Worm (Caenorhabditis elegans) whole organism, L2 larva: ENCODE measurements around the gene igeg-1.

ENCODE experiments used
- C34F6.9 ChIP-seq: fragments of 150-350 bp; optimal IDR thresholded peaks from 2 replicates; lab custom pipeline; 2014; ENCODE audit warnings: missing biosample characterization, missing genetic modification characterization
- F13H6.1 ChIP-seq: sonication (generic microtip); optimal IDR thresholded peaks from 2 replicates; lab custom pipeline; 2016; ENCODE audit warnings: missing genetic modification characterization, missing compliant biosample characterization
- R02D3.7 ChIP-seq: fragments of 150-350 bp; optimal IDR thresholded peaks from 2 replicates; lab custom pipeline; 2014; ENCODE audit warnings: missing biosample characterization, missing genetic modification characterization
- Y55F3AM.14 ChIP-seq: fragments of 200-800 bp; sonication (Bioruptor generic); optimal IDR thresholded peaks from 2 replicates; lab custom pipeline; 2018; ENCODE audit warnings: mild to moderate bottlenecking, missing genetic modification characterization, missing compliant biosample characterization
- alr-1 ChIP-seq: fragments of 150-350 bp; optimal IDR thresholded peaks from 2 replicates; lab custom pipeline; 2014; ENCODE audit warnings: missing biosample characterization, missing genetic modification characterization
- ama-1 ChIP-seq: fragments of 150-350 bp; optimal IDR thresholded peaks from 2 replicates; lab custom pipeline; 2018; ENCODE audit warnings: inconsistent platforms
- blmp-1 ChIP-seq: sonication (generic microtip); optimal IDR thresholded peaks from 2 replicates; lab custom pipeline; 2017; ENCODE audit warnings: missing genetic modification characterization, mild to moderate bottlenecking, missing compliant biosample characterization, antibody characterized with exemption, moderate library complexity; ENCODE audit not compliant: insufficient read depth
- dmd-4 ChIP-seq: sonication (generic microtip); optimal IDR thresholded peaks from 2 replicates; lab custom pipeline; 2017; ENCODE audit warnings: missing biosample characterization, missing genetic modification characterization
- egl-27 ChIP-seq: sonication (generic microtip); optimal IDR thresholded peaks from 3 replicates; lab custom pipeline; 2017; ENCODE audit warnings: missing biosample characterization, missing genetic modification reagents, missing genetic modification characterization
- elt-1 ChIP-seq: fragments of 150-350 bp; optimal IDR thresholded peaks from 2 replicates; lab custom pipeline; 2014; ENCODE audit warnings: missing biosample characterization, missing genetic modification characterization
- elt-3 ChIP-seq: sonication (generic microtip); optimal IDR thresholded peaks from 2 replicates; lab custom pipeline; 2017; ENCODE audit warnings: missing biosample characterization, missing genetic modification characterization
- fos-1 ChIP-seq: fragments of 150-350 bp; optimal IDR thresholded peaks from 2 replicates; lab custom pipeline; 2014; ENCODE audit warnings: missing biosample characterization, missing genetic modification characterization
- gmeb-1 ChIP-seq: fragments of 150-350 bp; optimal IDR thresholded peaks from 2 replicates; lab custom pipeline; 2014; ENCODE audit warnings: missing biosample characterization, missing genetic modification characterization
- lin-11 ChIP-seq: fragments of 150-350 bp; sonication (generic microtip); optimal IDR thresholded peaks from 2 replicates; lab custom pipeline; 2014; ENCODE audit warnings: missing biosample characterization, missing genetic modification characterization, inconsistent platforms, mixed read lengths
- lin-39 ChIP-seq: fragments of 150-350 bp; optimal IDR thresholded peaks from 2 replicates; lab custom pipeline; 2014; ENCODE audit warnings: missing biosample characterization, missing genetic modification reagents, missing genetic modification characterization
- mbf-1 ChIP-seq: sonication (generic microtip); optimal IDR thresholded peaks from 2 replicates; lab custom pipeline; 2017; ENCODE audit warnings: missing biosample characterization, missing genetic modification characterization
- mdl-1 ChIP-seq, 2 experiments: fragments of 150-350 bp in 1 of 2; sonication (generic microtip) in 1 of 2; optimal IDR thresholded peaks; 2 replicates each; lab custom pipeline; 2017; ENCODE audit warnings: missing biosample characterization in 2 of 2, missing genetic modification characterization in 2 of 2
- nhr-10 ChIP-seq: sonication (generic microtip); optimal IDR thresholded peaks from 2 replicates; lab custom pipeline; 2017; ENCODE audit warnings: missing biosample characterization, missing genetic modification characterization
- nhr-11 ChIP-seq: fragments of 150-350 bp; optimal IDR thresholded peaks from 2 replicates; lab custom pipeline; 2014; ENCODE audit warnings: missing biosample characterization, missing genetic modification characterization
- nhr-21 ChIP-seq: fragments of 150-350 bp; optimal IDR thresholded peaks from 2 replicates; lab custom pipeline; 2014; ENCODE audit warnings: missing biosample characterization, missing genetic modification characterization
- nhr-23 ChIP-seq: fragments of 150-350 bp; optimal IDR thresholded peaks from 2 replicates; lab custom pipeline; 2014; ENCODE audit warnings: missing biosample characterization, missing genetic modification reagents, missing genetic modification characterization
- nhr-237 ChIP-seq: fragments of 150-350 bp; optimal IDR thresholded peaks from 2 replicates; lab custom pipeline; 2014; ENCODE audit warnings: missing biosample characterization, missing genetic modification characterization
- nhr-25 ChIP-seq: fragments of 150-350 bp; sonication (generic microtip); optimal IDR thresholded peaks from 3 replicates; lab custom pipeline; 2014; ENCODE audit warnings: missing biosample characterization, missing genetic modification characterization
- nhr-6 ChIP-seq: fragments of 150-350 bp; optimal IDR thresholded peaks from 2 replicates; lab custom pipeline; 2014; ENCODE audit warnings: missing biosample characterization, missing genetic modification characterization
- nhr-77 ChIP-seq: fragments of 150-350 bp; optimal IDR thresholded peaks from 2 replicates; lab custom pipeline; 2014; ENCODE audit warnings: missing biosample characterization, missing genetic modification characterization
- peb-1 ChIP-seq: fragments of 150-350 bp; optimal IDR thresholded peaks from 2 replicates; lab custom pipeline; 2014; ENCODE audit warnings: missing biosample characterization, missing genetic modification characterization
- sem-4 ChIP-seq: fragments of 150-350 bp; optimal IDR thresholded peaks from 2 replicates; lab custom pipeline; 2014; ENCODE audit warnings: missing biosample characterization, missing genetic modification reagents, missing genetic modification characterization
- skn-1 ChIP-seq: sonication (generic microtip); optimal IDR thresholded peaks from 2 replicates; lab custom pipeline; 2017; ENCODE audit warnings: missing biosample characterization, missing genetic modification characterization
- sma-3 ChIP-seq: sonication (generic microtip); optimal IDR thresholded peaks from 2 replicates; lab custom pipeline; 2016; ENCODE audit warnings: missing genetic modification reagents, missing genetic modification characterization, missing compliant biosample characterization
- sma-9 ChIP-seq, 2 experiments: fragments of 150-350 bp in 1 of 2; sonication (generic microtip) in 1 of 2; optimal IDR thresholded peaks; 2 replicates each; lab custom pipeline; 2014 to 2016; ENCODE audit warnings: missing genetic modification characterization in 2 of 2, mild to moderate bottlenecking in 1 of 2, missing biosample characterization in 1 of 2, missing compliant biosample characterization in 1 of 2, missing genetic modification reagents in 1 of 2, moderate library complexity in 1 of 2
- snpc-4 ChIP-seq: fragments of 150-350 bp; optimal IDR thresholded peaks from 2 replicates; lab custom pipeline; 2014; ENCODE audit warnings: missing biosample characterization, missing genetic modification characterization
- unc-62 ChIP-seq: fragments of 150-350 bp; optimal IDR thresholded peaks from 2 replicates; lab custom pipeline; 2014; ENCODE audit warnings: missing biosample characterization, missing genetic modification reagents, missing genetic modification characterization
- zag-1 ChIP-seq: fragments of 150-350 bp; optimal IDR thresholded peaks from 2 replicates; lab custom pipeline; 2014; ENCODE audit warnings: missing biosample characterization, missing genetic modification characterization
- ztf-1 ChIP-seq: fragments of 200-800 bp; sonication (Bioruptor generic); conservative IDR thresholded peaks from 2 replicates; pipeline ENCODE4 v1.3.6; 2022; ENCODE audit warnings: missing genetic modification characterization, missing compliant biosample characterization
- ztf-4 ChIP-seq: fragments of 150-350 bp; optimal IDR thresholded peaks from 2 replicates; lab custom pipeline; 2014; ENCODE audit warnings: missing biosample characterization, missing genetic modification characterization

Gene igeg-1

DNA sequence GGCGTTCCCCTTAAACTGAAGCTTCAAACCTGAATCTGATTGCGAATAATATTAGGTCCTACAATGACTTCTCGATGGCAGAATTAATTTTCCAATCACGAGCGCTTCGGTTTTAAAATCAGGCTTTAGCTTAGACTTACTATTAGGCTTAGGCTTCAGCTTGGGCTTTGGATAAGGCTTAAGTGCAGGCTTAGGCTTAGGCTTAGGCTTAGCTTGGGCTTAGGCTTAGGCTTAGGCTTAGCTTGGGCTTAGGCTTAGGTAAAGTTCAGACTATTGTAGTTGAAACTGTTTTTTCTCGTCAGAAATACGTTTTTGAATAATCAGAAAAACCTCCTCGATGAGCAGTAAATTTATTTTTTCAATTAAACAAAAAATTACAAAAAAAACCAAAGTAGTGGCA lies 35.7 kb upstream of the igeg-1 start:
- TF ChIP-seq snpc-4: no peak
- TF ChIP-seq ztf-1 (GFP tag; lab: Robert Waterston, UW): no peak
- TF ChIP-seq mdl-1 (tag; optimal IDR thresholded peaks at IDR 0.05; lab: Kevin White, UChicago): no peak
- TF ChIP-seq Y55F3AM.14 (GFP tag; lab: Kevin White, UChicago): no peak
- no peak for TF ChIP-seq mbf-1 (tag; lab: Kevin White, UChicago)
- TF ChIP-seq lin-39 (tag; lab: Kevin White, UChicago): no peak
- no peak for TF ChIP-seq elt-3 (tag; lab: Kevin White, UChicago)
- TF ChIP-seq nhr-11: no peak
- no peak for TF ChIP-seq nhr-77 (tag; lab: Kevin White, UChicago)
- no peak for TF ChIP-seq ztf-4 (tag; lab: Kevin White, UChicago)
- TF ChIP-seq alr-1 (tag; lab: Kevin White, UChicago): no peak
- TF ChIP-seq skn-1 (tag; lab: Kevin White, UChicago): no peak
- no peak for TF ChIP-seq peb-1 (tag; lab: Kevin White, UChicago)
- no peak for TF ChIP-seq sma-3 (GFP tag; lab: Kevin White, UChicago)
- TF ChIP-seq egl-27 (tag; lab: Kevin White, UChicago): no peak

DNA sequence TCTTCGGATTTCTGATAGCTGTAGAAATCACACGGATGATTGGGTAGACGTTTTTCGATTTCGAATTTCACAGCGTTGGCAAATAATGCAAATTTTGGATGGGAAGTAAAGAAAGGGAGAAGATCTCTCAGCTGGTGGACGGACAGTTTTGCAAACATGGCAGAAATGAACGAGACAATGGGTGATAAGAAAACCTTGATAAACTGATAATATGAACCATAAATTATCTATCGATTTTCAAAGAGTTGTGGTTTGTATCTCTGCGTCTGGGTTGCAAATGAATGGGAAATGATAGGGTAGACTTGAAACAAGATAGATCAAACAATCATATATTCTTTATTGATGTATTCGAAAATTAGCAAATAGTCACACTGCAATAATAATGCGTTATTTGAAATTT lies 32.3 kb upstream of the igeg-1 start, which contains the start of gene ZK185.3:
Gene ZK185.3, minus strand, starts transcription at position 263 of the 400 bp plus-strand sequence.
- TF ChIP-seq elt-1 (tag; lab: Kevin White, UChicago): no peak
- TF ChIP-seq fos-1: peak; percentile 77
- peak; percentile 35 for TF ChIP-seq sma-9 (GFP tag; optimal IDR thresholded peaks at IDR 0.05; lab: Kevin White, UChicago)
- TF ChIP-seq sma-9 (tag; optimal IDR thresholded peaks at IDR 0.05; lab: Kevin White, UChicago): no peak

DNA sequence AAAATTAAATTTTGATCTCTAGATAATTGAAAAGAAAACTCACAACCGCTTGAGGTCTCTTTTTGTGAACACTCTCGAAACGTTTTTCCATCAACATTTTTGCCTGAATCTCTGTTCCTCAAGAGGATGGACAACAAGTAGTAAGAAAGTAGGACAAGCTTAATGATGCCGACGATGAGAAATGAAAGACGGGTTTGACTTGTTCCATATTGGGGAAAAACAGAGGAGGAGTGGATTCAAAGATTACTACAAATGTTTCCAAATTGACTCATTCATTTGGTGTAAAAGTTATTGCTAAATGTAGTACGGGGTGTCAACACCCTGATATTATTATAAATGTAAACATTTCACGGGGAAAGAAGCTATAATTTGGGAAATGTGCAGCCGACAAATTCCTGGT lies 29.4 kb upstream of the igeg-1 start, which contains the start of gene ZK185.4:
Gene ZK185.4, minus strand, starts transcription at position 101 of the 400 bp plus-strand sequence.
- no peak for TF ChIP-seq alr-1 (tag; lab: Kevin White, UChicago)
- no peak for TF ChIP-seq lin-11
- TF ChIP-seq R02D3.7 (tag; lab: Kevin White, UChicago): no peak
- TF ChIP-seq gmeb-1 (tag; lab: Kevin White, UChicago): no peak
- TF ChIP-seq nhr-77 (tag; lab: Kevin White, UChicago): no peak
- no peak for TF ChIP-seq nhr-237
- no peak for TF ChIP-seq zag-1 (tag; lab: Kevin White, UChicago)
- TF ChIP-seq lin-39 (tag; lab: Kevin White, UChicago): no peak
- TF ChIP-seq sem-4 (tag; lab: Kevin White, UChicago): no peak
- TF ChIP-seq unc-62 (GFP tag; lab: Kevin White, UChicago): no peak
- TF ChIP-seq C34F6.9: no peak
- no peak for TF ChIP-seq sma-3 (GFP tag; lab: Kevin White, UChicago)
- no peak for TF ChIP-seq F13H6.1 (tag; lab: Kevin White, UChicago)
- TF ChIP-seq egl-27 (tag; lab: Kevin White, UChicago): no peak
- TF ChIP-seq skn-1 (tag; lab: Kevin White, UChicago): no peak
- TF ChIP-seq nhr-10 (tag; lab: Kevin White, UChicago): no peak
- TF ChIP-seq ama-1: no peak
- no peak for TF ChIP-seq nhr-21 (tag; lab: Kevin White, UChicago)

ce11 chrIV:4536247-4536646 lies 26.2 kb upstream of the igeg-1 start, which contains the start of gene ZK185.2:
ZK185.2 (plus strand) TSS chrIV:4536547.
- no peak for TF ChIP-seq sem-4 (tag; lab: Kevin White, UChicago)
- TF ChIP-seq nhr-23 (tag; lab: Kevin White, UChicago): no peak
- TF ChIP-seq nhr-25 (tag; lab: Kevin White, UChicago): no peak
- no peak for TF ChIP-seq dmd-4 (tag; lab: Kevin White, UChicago)
- no peak for TF ChIP-seq peb-1 (tag; lab: Kevin White, UChicago)
- no peak for TF ChIP-seq nhr-11
- no peak for TF ChIP-seq fos-1
- no peak for TF ChIP-seq nhr-6 (tag; lab: Kevin White, UChicago)
- no peak for TF ChIP-seq blmp-1 (tag; lab: Kevin White, UChicago)
- no peak for TF ChIP-seq lin-39 (tag; lab: Kevin White, UChicago)
- no peak for TF ChIP-seq elt-3 (tag; lab: Kevin White, UChicago)
- no peak for TF ChIP-seq ztf-4 (tag; lab: Kevin White, UChicago)
- no peak for TF ChIP-seq F13H6.1 (tag; lab: Kevin White, UChicago)
- TF ChIP-seq nhr-10 (tag; lab: Kevin White, UChicago): no peak
- TF ChIP-seq ama-1: no peak
- no peak for TF ChIP-seq ztf-1 (GFP tag; lab: Robert Waterston, UW)
- TF ChIP-seq unc-62 (GFP tag; lab: Kevin White, UChicago): no peak
- TF ChIP-seq nhr-21 (tag; lab: Kevin White, UChicago): no peak
- TF ChIP-seq egl-27 (tag; lab: Kevin White, UChicago): no peak
